Fruit fly (Drosophila melanogaster) whole organism, wandering third instar larva: Measurements from ENCODE around the gene Rsph1.
A peak's percentile ranks its signal among the peaks of the same experiment; 100 is the strongest.
"Not testable (repeated sequence)": the region's sequence is repeated elsewhere in the genome, so short reads cannot be mapped to it uniquely, and the experiment has no call there.

Source experiments
- Abd-B ChIP-seq: fragments of >200 bp; optimal IDR thresholded peaks from 2 replicates; lab custom pipeline; 2017; ENCODE audit warnings: missing biosample characterization, missing genetic modification characterization
- CrebA ChIP-seq: fragments of 200-800 bp; sonication (Bioruptor generic); optimal IDR thresholded peaks from 2 replicates; lab custom pipeline; 2016; ENCODE audit warnings: missing biosample characterization, mild to moderate bottlenecking, missing genetic modification characterization, borderline replicate concordance
- Dfd ChIP-seq: fragments of >200 bp; optimal IDR thresholded peaks from 2 replicates; lab custom pipeline; 2017; ENCODE audit warnings: missing biosample characterization, missing genetic modification characterization
- Dif ChIP-seq: fragments of 200-275, 200-300 bp; sonication (Bioruptor generic); optimal IDR thresholded peaks from 2 replicates; lab custom pipeline; 2018; ENCODE audit warnings: missing biosample characterization, missing genetic modification characterization; ENCODE audit not compliant: partially characterized antibody
- GATAd ChIP-seq: sonication (Bioruptor generic); optimal IDR thresholded peaks from 2 replicates; lab custom pipeline; 2016; ENCODE audit warnings: missing biosample characterization, missing genetic modification characterization
- HLH106 ChIP-seq: fragments of 200-800 bp; optimal IDR thresholded peaks from 3 replicates; lab custom pipeline; 2019; ENCODE audit warnings: missing biosample characterization, mild to moderate bottlenecking, missing genetic modification characterization, moderate library complexity
- Hnf4 ChIP-seq: fragments of 200-800 bp; sonication (Bioruptor generic); optimal IDR thresholded peaks from 2 replicates; lab custom pipeline; 2016; ENCODE audit warnings: missing biosample characterization, mild to moderate bottlenecking, missing genetic modification characterization
- Hr78 ChIP-seq: fragments of >200 bp; optimal IDR thresholded peaks from 2 replicates; lab custom pipeline; 2017; ENCODE audit warnings: missing biosample characterization, missing genetic modification characterization
- Hr83 ChIP-seq: fragments of 200-300 bp; sonication (Bioruptor generic); optimal IDR thresholded peaks from 2 replicates; lab custom pipeline; 2016; ENCODE audit warnings: missing biosample characterization, mild to moderate bottlenecking, missing genetic modification characterization, moderate library complexity; ENCODE audit not compliant: poor library complexity, severe bottlenecking
- Jra ChIP-seq: sonication (Bioruptor generic); optimal IDR thresholded peaks from 2 replicates; lab custom pipeline; 2016; ENCODE audit warnings: missing biosample characterization, missing genetic modification characterization
- Mio ChIP-seq: sonication (Bioruptor generic); optimal IDR thresholded peaks from 2 replicates; lab custom pipeline; 2016; ENCODE audit warnings: missing biosample characterization, missing genetic modification characterization
- Myc ChIP-seq: fragments of >200 bp; optimal IDR thresholded peaks from 2 replicates; lab custom pipeline; 2017
- N ChIP-seq: fragments of >200 bp; optimal IDR thresholded peaks from 2 replicates; lab custom pipeline; 2018; ENCODE audit warnings: missing biosample characterization, missing external identifiers, missing genetic modification characterization
- OdsH ChIP-seq: fragments of 200-800 bp; sonication (Bioruptor generic); optimal IDR thresholded peaks from 2 replicates; lab custom pipeline; 2016; ENCODE audit warnings: missing biosample characterization, mild to moderate bottlenecking, missing genetic modification characterization
- Rel ChIP-seq, 2 experiments: fragments of 200-800 bp; sonication (Bioruptor generic) in 1 of 2; optimal IDR thresholded peaks; 2 replicates in 1 of 2; 3 replicates in 1 of 2; lab custom pipeline; 2016 to 2019; ENCODE audit warnings: mild to moderate bottlenecking in 2 of 2, missing biosample characterization in 2 of 2, missing genetic modification characterization in 2 of 2, moderate library complexity in 1 of 2
- Sp1 ChIP-seq: fragments of 200-800 bp; sonication (Bioruptor generic); optimal IDR thresholded peaks from 3 replicates; lab custom pipeline; 2019; ENCODE audit warnings: missing biosample characterization, mild to moderate bottlenecking, missing genetic modification characterization, moderate library complexity
- Vsx2 ChIP-seq: fragments of 200-300, 225-300 bp; sonication (Bioruptor generic); optimal IDR thresholded peaks from 2 replicates; lab custom pipeline; 2018; ENCODE audit warnings: missing biosample characterization, missing genetic modification characterization; ENCODE audit not compliant: partially characterized antibody
- br ChIP-seq: fragments of 200-800 bp; sonication (Bioruptor generic); optimal IDR thresholded peaks from 2 replicates; lab custom pipeline; 2016; ENCODE audit warnings: missing biosample characterization, missing genetic modification characterization
- brk ChIP-seq: fragments of 200-800 bp; sonication (Bioruptor generic); optimal IDR thresholded peaks from 2 replicates; lab custom pipeline; 2016; ENCODE audit warnings: missing biosample characterization, mild to moderate bottlenecking, missing genetic modification characterization
- dl ChIP-seq, 2 experiments: fragments of 175-275, 200-275 bp in 1 of 2; fragments of 200-275 bp in 1 of 2; sonication (Bioruptor generic); optimal IDR thresholded peaks; lab custom pipeline; 2018; ENCODE audit warnings: mild to moderate bottlenecking in 2 of 2, missing biosample characterization in 2 of 2, missing genetic modification characterization in 2 of 2, moderate library complexity in 2 of 2; ENCODE audit not compliant: partially characterized antibody in 2 of 2, insufficient read depth in 1 of 2
- dsf ChIP-seq: sonication (Bioruptor generic); optimal IDR thresholded peaks from 2 replicates; lab custom pipeline; 2016; ENCODE audit warnings: missing biosample characterization, missing genetic modification characterization, borderline replicate concordance
- ey ChIP-seq: fragments of 200-800 bp; sonication (Bioruptor generic); optimal IDR thresholded peaks from 2 replicates; lab custom pipeline; 2016; ENCODE audit warnings: missing biosample characterization, missing genetic modification characterization
- foxo ChIP-seq, 2 experiments: fragments of 200-800 bp; sonication (Bioruptor generic); optimal IDR thresholded peaks; 2 replicates in 1 of 2; 3 replicates in 1 of 2; lab custom pipeline; 2016 to 2017; ENCODE audit warnings: missing biosample characterization in 2 of 2, missing genetic modification characterization in 2 of 2
- fru ChIP-seq: fragments of 200-800 bp; sonication (Bioruptor generic); optimal IDR thresholded peaks from 3 replicates; lab custom pipeline; 2016; ENCODE audit warnings: missing biosample characterization, mild to moderate bottlenecking, missing genetic modification characterization
- h ChIP-seq: fragments of 200-800 bp; sonication (Bioruptor generic); optimal IDR thresholded peaks from 3 replicates; lab custom pipeline; 2016; ENCODE audit warnings: missing biosample characterization, mild to moderate bottlenecking, missing genetic modification characterization
- jim ChIP-seq: fragments of 175-275, 200-325 bp; sonication (Bioruptor generic); optimal IDR thresholded peaks from 2 replicates; lab custom pipeline; 2016; ENCODE audit warnings: missing biosample characterization, mild to moderate bottlenecking, missing genetic modification characterization
- lola ChIP-seq: fragments of >200 bp; optimal IDR thresholded peaks from 2 replicates; lab custom pipeline; 2017; ENCODE audit warnings: missing biosample characterization, missing genetic modification characterization
- psq ChIP-seq: fragments of 200-800 bp; sonication (Bioruptor generic); optimal IDR thresholded peaks from 3 replicates; lab custom pipeline; 2017; ENCODE audit warnings: missing biosample characterization, mild to moderate bottlenecking, missing genetic modification characterization, moderate library complexity
- rgr ChIP-seq: fragments of 200-800 bp; sonication (Bioruptor generic); optimal IDR thresholded peaks from 3 replicates; lab custom pipeline; 2016; ENCODE audit warnings: missing biosample characterization, mild to moderate bottlenecking, missing genetic modification characterization
- sage ChIP-seq: fragments of 200-800 bp; sonication (Bioruptor generic); optimal IDR thresholded peaks from 2 replicates; lab custom pipeline; 2016; ENCODE audit warnings: missing biosample characterization, mild to moderate bottlenecking, missing genetic modification characterization
- sv ChIP-seq: fragments of 200-800 bp; sonication (Bioruptor generic); optimal IDR thresholded peaks from 3 replicates; lab custom pipeline; 2016; ENCODE audit warnings: missing biosample characterization, missing genetic modification characterization
- tai ChIP-seq: sonication (Bioruptor generic); optimal IDR thresholded peaks from 2 replicates; lab custom pipeline; 2016; ENCODE audit warnings: missing biosample characterization, missing genetic modification characterization
- usp ChIP-seq: fragments of >200 bp; optimal IDR thresholded peaks from 2 replicates; lab custom pipeline; 2017; ENCODE audit warnings: missing biosample characterization, missing genetic modification characterization
- woc ChIP-seq: sonication (Bioruptor generic); optimal IDR thresholded peaks from 2 replicates; lab custom pipeline; 2016; ENCODE audit warnings: missing biosample characterization, mild to moderate bottlenecking, missing genetic modification characterization

Rsph1 gene

DNA sequence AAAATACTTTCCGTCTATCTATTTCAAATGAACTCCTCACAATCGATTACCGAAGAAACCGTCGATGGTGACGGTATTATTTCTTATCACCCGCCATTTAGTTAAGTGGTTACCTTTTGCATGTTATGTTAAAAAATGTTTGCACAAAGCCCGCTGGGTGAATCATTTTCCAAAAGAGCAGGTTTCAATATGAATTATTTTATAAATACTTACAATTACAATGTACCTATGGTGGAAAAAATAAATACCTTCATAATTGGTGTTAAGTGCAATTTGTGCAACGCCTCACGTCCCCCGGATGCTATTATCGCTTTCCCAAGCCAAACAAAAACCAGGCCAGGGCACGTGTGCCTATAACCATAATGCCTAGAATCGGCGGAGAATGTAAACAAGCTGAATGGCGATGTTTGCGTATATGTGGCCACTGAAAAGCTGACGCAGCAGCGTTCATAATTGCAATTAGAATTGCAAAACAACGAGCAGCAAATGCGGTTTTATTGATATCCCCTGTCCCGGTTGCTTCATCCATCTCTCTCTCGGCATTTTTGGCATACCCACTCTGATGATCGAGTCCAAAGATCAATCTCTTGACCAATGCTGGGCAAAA lies 23.7 kb downstream of the Rsph1 start:
- TF ChIP-seq Hr83: no peak
- TF ChIP-seq Abd-B (GFP tag; lab: Kevin White, UChicago): no peak
- TF ChIP-seq tai (GFP tag; lab: Kevin White, UChicago): no peak
- no peak for TF ChIP-seq lola (GFP tag; lab: Kevin White, UChicago)
- no peak for TF ChIP-seq HLH106 (tag; lab: Kevin White, UChicago)

dm6 chr2L:13211764-13212265 lies 28.6 kb downstream of the Rsph1 start, which contains the start of gene CG15482:
CG15482 (minus strand) TSS chr2L:13211814.
- not testable (repeated sequence) for TF ChIP-seq foxo (GFP tag; optimal IDR thresholded peaks at IDR 0.05; lab: Kevin White, UChicago); Rel (GFP tag; optimal IDR thresholded peaks at IDR 0.05; lab: Kevin White, UChicago); Rel (tag; optimal IDR thresholded peaks at IDR 0.05; lab: Kevin White, UChicago); Jra

DNA sequence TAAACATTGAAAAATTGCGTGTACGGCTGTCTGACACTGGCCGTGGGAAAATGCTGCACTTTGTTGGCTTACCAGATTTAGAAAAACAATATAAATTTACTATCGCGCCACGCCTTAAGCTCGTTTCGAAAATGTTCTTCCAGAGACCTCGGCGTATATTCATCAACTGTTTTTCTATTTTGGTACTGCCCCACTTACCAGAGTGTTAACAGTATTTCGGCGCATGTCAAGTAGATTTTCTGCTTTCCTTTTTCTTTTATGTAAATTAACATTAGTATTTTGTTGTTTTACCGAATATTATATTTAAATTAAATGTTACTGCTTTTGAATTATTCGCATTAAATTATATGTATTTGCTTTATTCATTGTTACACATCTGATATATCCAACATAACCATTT lies 31.8 kb downstream of the Rsph1 start, which contains the start of gene kek4:
TSS of gene kek4 (minus strand) at position 341 of the 400 bp plus-strand sequence.
- TF ChIP-seq Hr83 (no peak), OdsH (GFP tag; lab: Kevin White, UChicago) (no peak), h (GFP tag; lab: Kevin White, UChicago) (no peak), Rel (GFP tag; optimal IDR thresholded peaks at IDR 0.05; lab: Kevin White, UChicago) (no peak), Rel (tag; optimal IDR thresholded peaks at IDR 0.05; lab: Kevin White, UChicago) (peak; percentile 69), dl (GFP tag; optimal IDR thresholded peaks at IDR 0.05; lab: Kevin White, UChicago; ENCODE audit: insufficient read depth in 1 of 2, partially characterized antibody in 2 of 2) (no peak), Hr78 (no peak)

dm6 chr2L:13215640-13216129 lies 32.4 kb downstream of the Rsph1 start:
- TF ChIP-seq br (GFP tag; lab: Kevin White, UChicago) (peak; percentile 64), OdsH (GFP tag; lab: Kevin White, UChicago) (peak; percentile 25), Hnf4 (peak; percentile 82), Myc (lab: Kevin White, UChicago) (peak; percentile 5), jim (GFP tag; lab: Kevin White, UChicago) (peak; percentile 26), fru (GFP tag; lab: Kevin White, UChicago) (peak; percentile 69), psq (peak; percentile 9), Hr83 (peak; percentile 2), h (GFP tag; lab: Kevin White, UChicago) (peak; percentile 77), woc (GFP tag; lab: Kevin White, UChicago) (peak; percentile 55), foxo (GFP tag; optimal IDR thresholded peaks at IDR 0.05; lab: Kevin White, UChicago) (peak in 1 of 2 experiments; percentile 61), HLH106 (tag; lab: Kevin White, UChicago) (peak; percentile 43), ey (GFP tag; lab: Kevin White, UChicago) (peak; percentile 6)
- TF ChIP-seq, all 38 proteins: peak for 13; not testable (repeated sequence) for 25

DNA sequence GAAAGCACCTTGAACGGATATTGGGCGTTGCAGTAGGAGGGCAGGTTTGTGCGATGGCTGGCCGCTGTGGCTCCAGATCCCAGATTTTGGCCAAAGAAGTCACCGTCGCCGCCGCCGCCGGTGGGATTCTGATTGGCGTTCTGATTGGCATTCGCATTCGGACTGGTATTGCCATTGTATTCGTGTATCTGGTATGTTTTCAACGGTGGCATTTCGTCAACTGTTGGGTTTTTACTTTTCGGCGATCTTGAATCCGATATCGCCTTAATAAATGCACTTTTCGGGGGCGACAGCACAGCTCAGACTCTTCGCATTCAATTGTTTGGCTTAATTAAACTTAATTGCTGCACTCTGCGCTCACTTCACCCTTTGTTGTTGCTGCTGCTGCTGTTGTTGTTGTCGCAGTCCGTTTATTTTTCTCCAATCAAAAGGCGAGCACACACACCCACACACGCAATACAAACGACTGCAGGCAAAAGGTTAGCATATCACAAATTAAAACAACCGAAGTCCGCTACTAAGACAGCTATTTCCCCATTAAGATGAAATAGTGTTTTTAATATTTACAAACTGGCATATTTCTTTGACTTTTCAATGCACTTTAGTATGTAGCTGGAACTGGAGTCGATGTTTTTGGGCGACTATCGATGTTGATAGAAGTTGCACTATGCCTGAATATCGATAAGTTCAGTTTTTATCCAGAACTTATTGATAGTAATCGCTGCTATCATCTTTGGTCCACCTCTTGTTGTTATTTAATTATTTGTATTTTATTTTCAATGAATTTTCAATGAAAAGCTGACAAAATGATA lies 36.2 kb downstream of the Rsph1 start, which contains the start of the genes CG9426 and mRF1:
TSS of gene CG9426 (minus strand) at position 643 of the 812 bp plus-strand sequence.
TSS of gene mRF1 (plus strand) at position 699 of the 812 bp plus-strand sequence.
- no peak for TF ChIP-seq Vsx2 (GFP tag; lab: Kevin White, UChicago)
- no peak for TF ChIP-seq Mio (GFP tag; lab: Kevin White, UChicago)
- no peak for TF ChIP-seq Hr78
- TF ChIP-seq lola (GFP tag; lab: Kevin White, UChicago): no peak
- TF ChIP-seq sage: no peak
- no peak for TF ChIP-seq sv
- TF ChIP-seq HLH106 (tag; lab: Kevin White, UChicago): peak; percentile 20
- TF ChIP-seq jim (GFP tag; lab: Kevin White, UChicago): no peak
- no peak for TF ChIP-seq GATAd (GFP tag; lab: Kevin White, UChicago)
- no peak for TF ChIP-seq foxo (GFP tag; optimal IDR thresholded peaks at IDR 0.05; lab: Kevin White, UChicago)
- no peak for TF ChIP-seq Sp1 (GFP tag; lab: Kevin White, UChicago)
- no peak for TF ChIP-seq ey (GFP tag; lab: Kevin White, UChicago)
- peak; percentile 0 for TF ChIP-seq fru (GFP tag; lab: Kevin White, UChicago)
- no peak for TF ChIP-seq Dfd (GFP tag; lab: Kevin White, UChicago)
- TF ChIP-seq dsf: no peak
- TF ChIP-seq Rel (GFP tag; optimal IDR thresholded peaks at IDR 0.05; lab: Kevin White, UChicago): no peak
- TF ChIP-seq Rel (tag; optimal IDR thresholded peaks at IDR 0.05; lab: Kevin White, UChicago): peak; percentile 1
- TF ChIP-seq Hnf4: peak; percentile 79
- no peak for TF ChIP-seq CrebA (GFP tag; lab: Kevin White, UChicago)
- no peak for TF ChIP-seq Dif (GFP tag; lab: Kevin White, UChicago)
- no peak for TF ChIP-seq woc (GFP tag; lab: Kevin White, UChicago)
- TF ChIP-seq dl (GFP tag; optimal IDR thresholded peaks at IDR 0.05; lab: Kevin White, UChicago; ENCODE audit: insufficient read depth in 1 of 2, partially characterized antibody in 2 of 2): no peak
- TF ChIP-seq Hr83: peak; percentile 74
- TF ChIP-seq Myc (lab: Kevin White, UChicago): no peak
- TF ChIP-seq N: no peak
- TF ChIP-seq psq: peak; percentile 15
- TF ChIP-seq usp: no peak
- TF ChIP-seq Jra: peak; percentile 37
- TF ChIP-seq brk (GFP tag; lab: Kevin White, UChicago): no peak
- peak; percentile 41 for TF ChIP-seq rgr
